Worm (Caenorhabditis elegans) whole organism, young adult: Measurements from ENCODE around the gene srz-47.

ENCODE experiments used
- F22D6.2 ChIP-seq: sonication (generic microtip); optimal IDR thresholded peaks from 2 replicates; lab custom pipeline; 2016; ENCODE audit warnings: mild to moderate bottlenecking, missing genetic modification characterization, missing compliant biosample characterization
- Y79H2A.3 ChIP-seq: fragments of 200-800 bp; sonication (Bioruptor generic); conservative IDR thresholded peaks from 2 replicates; pipeline ENCODE4 v1.3.6; 2022; ENCODE audit warnings: missing genetic modification reagents, missing genetic modification characterization, missing compliant biosample characterization
- lin-26 ChIP-seq: fragments of 200-800 bp; sonication (Bioruptor generic); IDR thresholded peaks from 2 replicates; pipeline ENCODE4 v1.3.6; 2022; ENCODE audit warnings: missing genetic modification reagents, missing genetic modification characterization, missing compliant biosample characterization
- nfya-1 ChIP-seq: sonication (generic microtip); optimal IDR thresholded peaks from 2 replicates; lab custom pipeline; 2017; ENCODE audit warnings: antibody characterized with exemption, missing compliant biosample characterization, missing genetic modification characterization, borderline replicate concordance; ENCODE audit not compliant: insufficient read depth
- sdz-38 ChIP-seq: sonication (generic microtip); optimal IDR thresholded peaks from 2 replicates; lab custom pipeline; 2016; ENCODE audit warnings: missing genotype, missing genetic modification characterization, missing compliant biosample characterization
- unc-130 ChIP-seq: sonication (generic microtip); optimal IDR thresholded peaks from 2 replicates; lab custom pipeline; 2016; ENCODE audit warnings: missing genetic modification reagents, missing genetic modification characterization, missing compliant biosample characterization
- unc-62 ChIP-seq: fragments of 150-350 bp; optimal IDR thresholded peaks from 2 replicates; lab custom pipeline; 2014; ENCODE audit warnings: missing biosample characterization, missing genetic modification reagents, missing genetic modification characterization
- ztf-6 ChIP-seq: fragments of 200-800 bp; sonication (Bioruptor generic); IDR thresholded peaks from 2 replicates; pipeline ENCODE4 v1.3.6; 2022; ENCODE audit warnings: missing genetic modification reagents, missing genetic modification characterization, missing compliant biosample characterization

DNA sequence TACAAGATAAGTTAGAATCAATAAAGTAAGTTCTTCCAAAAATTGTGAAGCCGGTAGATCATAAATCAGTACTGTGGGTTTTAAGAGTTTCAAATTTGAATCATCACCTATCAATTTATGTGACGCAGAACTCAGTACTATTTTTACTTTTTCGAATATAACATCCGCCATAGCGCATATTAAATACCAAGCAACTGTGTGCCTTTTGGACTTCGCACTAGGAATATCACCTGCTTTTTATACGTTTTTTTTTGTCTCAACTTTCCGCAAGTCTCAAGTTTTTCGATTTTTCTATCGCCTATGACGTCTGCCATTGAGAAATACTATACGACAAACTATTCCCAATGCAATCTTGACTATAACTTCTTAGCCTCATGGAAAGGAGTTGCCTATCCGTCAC lies 20.6 kb upstream of the srz-47 start, which contains the start of gene srh-113:
- TF ChIP-seq unc-62 (no peak), nfya-1 (tag; lab: Kevin White, UChicago) (no peak), unc-130 (no peak), lin-26 (no peak), sdz-38 (no peak), Y79H2A.3 (GFP tag; lab: Robert Waterston, UW) (no peak), ztf-6 (GFP tag; lab: Robert Waterston, UW) (no peak), F22D6.2 (no peak)
